Fruit fly (Drosophila melanogaster): ENCODE data around the gene yellow-g.

- no peak for TF ChIP-seq gl (tag; optimal IDR thresholded peaks at IDR 0.05)
- no peak for TF ChIP-seq CG8159 (tag; optimal IDR thresholded peaks at IDR 0.05)
- TF ChIP-seq CG17806 (tag; optimal IDR thresholded peaks at IDR 0.05) = no peak
- TF ChIP-seq Ets98B (GFP tag; IDR thresholded peaks at IDR 0.05) = no peak
- no peak for TF ChIP-seq CG13204 (GFP tag; optimal IDR thresholded peaks at IDR 0.05)
- TF ChIP-seq Snoo (tag; optimal IDR thresholded peaks at IDR 0.05) = no peak
These were observed 18.5 kb downstream of the yellow-g start for dm6 chr3L:2253962-2254662.
